Worm (Caenorhabditis elegans): ENCODE measurements around the gene lips-9.

The lips-9 gene

DNA sequence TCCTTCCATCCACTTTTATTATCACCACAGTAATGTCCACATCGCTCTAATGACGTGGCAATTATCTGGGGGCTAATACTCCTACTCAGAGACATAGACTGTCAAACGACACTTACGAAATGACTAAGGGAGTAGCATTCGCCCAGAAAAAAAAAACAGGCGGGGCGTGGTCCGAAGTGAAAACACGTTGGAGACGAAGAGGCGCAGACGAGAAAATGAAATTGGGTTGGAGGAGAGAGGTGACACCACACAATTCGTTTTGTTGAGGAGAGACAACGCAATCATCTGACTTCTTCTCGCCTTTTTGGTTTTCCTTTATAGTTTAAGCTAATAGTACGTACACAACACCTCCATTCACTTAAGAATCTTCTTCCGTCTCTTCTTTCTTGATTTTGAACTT lies 4.0 kb upstream of the lips-9 start (continued):
- TF ChIP-seq unc-39 (tag; optimal IDR thresholded peaks at IDR 0.05): no peak
- TF ChIP-seq nhr-41 (GFP tag; IDR thresholded peaks at IDR 0.05): no peak
- peak; percentile 50 for TF ChIP-seq hlh-30 (tag; optimal IDR thresholded peaks at IDR 0.05; ENCODE audit: insufficient read depth)

DNA sequence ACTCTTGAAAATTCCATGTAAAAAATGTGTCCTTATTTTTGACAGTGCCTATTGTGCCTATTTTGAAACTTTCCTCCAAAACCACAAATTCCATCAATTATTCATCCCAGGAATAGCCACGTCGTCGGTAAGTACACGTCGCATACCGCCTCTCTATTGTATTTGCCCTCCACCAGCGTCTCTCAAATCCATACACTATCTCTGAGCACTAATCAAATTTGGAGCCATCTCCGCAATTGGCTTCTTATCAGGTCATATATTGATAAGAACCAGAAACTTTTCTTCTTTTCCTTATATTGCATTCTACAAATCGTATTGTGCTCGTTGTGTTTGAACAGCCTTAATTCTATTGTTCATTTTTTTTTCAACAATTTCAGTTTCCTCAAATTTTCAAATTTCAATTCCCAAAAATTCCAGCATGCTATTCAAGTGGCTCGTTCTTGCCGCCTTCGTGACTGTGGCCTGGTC lies 3.7 kb downstream of the lips-9 start, which contains the start of gene dct-18:
Gene dct-18, plus strand, starts transcription at position 418 of the 468 bp plus-strand sequence.
- TF ChIP-seq zag-1 (tag; optimal IDR thresholded peaks at IDR 0.05) (no peak), pqm-1 (tag; optimal IDR thresholded peaks at IDR 0.05) (peak; percentile 77), T20F7.1 (GFP tag; optimal IDR thresholded peaks at IDR 0.05) (no peak), lin-1 (GFP tag; IDR thresholded peaks at IDR 0.05) (0 out of 2 replicates have a peak, but pooled peaks have one; percentile 15), F44E2.7 (GFP tag; IDR thresholded peaks at IDR 0.05) (no peak), nhr-41 (GFP tag; IDR thresholded peaks at IDR 0.05) (0 out of 2 replicates have a peak, but pooled peaks have one; percentile 39), lin-15B (tag; optimal IDR thresholded peaks at IDR 0.05) (no peak), nhr-42 (GFP tag; IDR thresholded peaks at IDR 0.05) (no peak), aha-1 (tag) (no peak), daf-16 (GFP tag; optimal IDR thresholded peaks at IDR 0.05) (no peak), daf-16 (tag; optimal IDR thresholded peaks at IDR 0.05) (peak; percentile 54), egl-43 (GFP tag; IDR thresholded peaks at IDR 0.05) (no peak), mxl-3 (GFP tag; optimal IDR thresholded peaks at IDR 0.05) (peak; percentile 0), F10B5.3 (tag; optimal IDR thresholded peaks at IDR 0.05) (no peak), daf-8 (GFP tag; IDR thresholded peaks at IDR 0.05) (no peak), nhr-77 (tag; optimal IDR thresholded peaks at IDR 0.05) (peak; percentile 29), nhr-28 (tag; optimal IDR thresholded peaks at IDR 0.05) (peak; percentile 88), nhr-76 (tag; optimal IDR thresholded peaks at IDR 0.05) (no peak), snpc-1.2 (GFP tag; IDR thresholded peaks at IDR 0.05) (no peak), snpc-4 (tag; optimal IDR thresholded peaks at IDR 0.05) (no peak), unc-39 (tag; optimal IDR thresholded peaks at IDR 0.05) (no peak), ces-1 (GFP tag; optimal IDR thresholded peaks at IDR 0.05) (no peak), dve-1 (tag; optimal IDR thresholded peaks at IDR 0.05; ENCODE audit: insufficient read depth) (peak; percentile 66), php-3 (GFP tag; IDR thresholded peaks at IDR 0.05) (0 out of 2 replicates have a peak, but pooled peaks have one; percentile 20), hlh-11 (tag; optimal IDR thresholded peaks at IDR 0.05) (peak; percentile 62), dmd-6 (GFP tag; IDR thresholded peaks at IDR 0.05) (peak; percentile 48)

DNA sequence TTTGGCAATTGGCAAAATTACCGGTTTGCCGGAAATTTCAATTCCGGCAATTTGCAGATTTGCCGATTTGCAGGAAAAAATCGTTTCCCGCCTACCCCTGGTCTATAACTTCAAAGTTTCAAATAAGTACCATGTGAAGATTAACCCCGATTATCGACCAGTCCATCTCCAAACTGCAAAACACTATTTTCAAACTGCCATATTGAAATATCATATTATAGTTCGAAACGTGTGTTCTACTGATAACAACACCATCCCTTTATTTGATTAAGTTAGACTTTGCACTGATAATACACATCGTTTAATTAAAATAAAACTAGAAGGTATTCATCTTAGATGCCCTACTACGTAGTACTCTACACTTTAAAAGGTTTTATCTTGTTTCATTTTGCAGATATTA lies 5.0 kb downstream of the lips-9 start:
- TF ChIP-seq F10B5.3 (tag; optimal IDR thresholded peaks at IDR 0.05) (no peak), pqm-1 (tag; optimal IDR thresholded peaks at IDR 0.05) (peak; percentile 44), jun-1 (tag; optimal IDR thresholded peaks at IDR 0.05) (no peak), ZK337.2 (GFP tag; IDR thresholded peaks at IDR 0.05) (no peak), mxl-3 (GFP tag; optimal IDR thresholded peaks at IDR 0.05) (no peak), hif-1 (tag; optimal IDR thresholded peaks at IDR 0.05) (no peak), unc-62 (GFP tag; optimal IDR thresholded peaks at IDR 0.05 in 1 of 2) (peak in 1 of 2 experiments; percentile 87), unc-62 (tag; optimal IDR thresholded peaks at IDR 0.05) (no peak)

DNA sequence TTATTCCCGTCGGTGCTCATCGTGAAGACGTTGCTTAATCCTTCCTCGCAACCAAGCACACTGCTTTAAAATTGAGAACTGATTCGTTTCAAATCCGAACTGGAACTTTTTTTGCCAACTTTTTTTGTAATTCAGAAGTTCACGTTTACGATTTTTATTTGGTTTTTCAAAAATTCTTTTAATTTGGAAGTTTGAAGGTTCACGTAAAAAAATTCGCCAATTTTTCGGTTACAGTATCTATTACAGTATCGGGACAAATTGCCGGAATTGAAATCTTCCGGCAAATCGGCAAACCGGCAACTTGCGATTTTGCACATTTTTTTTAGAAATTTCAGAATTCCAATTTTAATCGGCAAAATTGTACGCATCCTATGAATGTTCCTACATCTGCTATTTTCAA lies 6.9 kb downstream of the lips-9 start, which contains the start of gene F58G1.3:
Gene F58G1.3, minus strand, starts transcription at position 101 of the 400 bp plus-strand sequence.
- TF ChIP-seq tra-1 (GFP tag; IDR thresholded peaks at IDR 0.05) (no peak), ctbp-1 (GFP tag; IDR thresholded peaks at IDR 0.05) (no peak), lin-29 (GFP tag; IDR thresholded peaks at IDR 0.05) (no peak), daf-8 (GFP tag; IDR thresholded peaks at IDR 0.05) (no peak), nhr-10 (tag; optimal IDR thresholded peaks at IDR 0.05) (no peak), nhr-28 (tag; optimal IDR thresholded peaks at IDR 0.05) (no peak), Y75B8A.6 (GFP tag; IDR thresholded peaks at IDR 0.05) (no peak), daf-12 (tag; optimal IDR thresholded peaks at IDR 0.05) (no peak), zag-1 (tag; optimal IDR thresholded peaks at IDR 0.05) (no peak), lin-39 (tag; optimal IDR thresholded peaks at IDR 0.05) (no peak), ztf-7 (tag; optimal IDR thresholded peaks at IDR 0.05) (no peak), spr-1 (tag; optimal IDR thresholded peaks at IDR 0.05) (no peak), ceh-62 (tag; optimal IDR thresholded peaks at IDR 0.05) (no peak), tag-97 (GFP tag; IDR thresholded peaks at IDR 0.05) (no peak)
